Worm (Caenorhabditis elegans) whole organism, L4 larva: ENCODE data around the gene ilys-4.

Experiments
- D1046.2 ChIP-seq: fragments of 200-800 bp; sonication (Bioruptor generic); IDR thresholded peaks from 2 replicates; pipeline ENCODE4 v1.3.6; 2022; ENCODE audit warnings: missing genetic modification characterization, missing compliant biosample characterization
- F37D6.2 ChIP-seq: sonication (generic microtip); optimal IDR thresholded peaks from 2 replicates; lab custom pipeline; 2016; ENCODE audit warnings: mild to moderate bottlenecking, missing genetic modification characterization, missing compliant biosample characterization
- F44E2.7 ChIP-seq: fragments of 200-800 bp; sonication (Bioruptor generic); IDR thresholded peaks from 2 replicates; pipeline ENCODE4 v2.1.2; 2022; ENCODE audit warnings: missing genetic modification characterization, missing compliant biosample characterization
- F49E8.2 ChIP-seq: sonication (generic microtip); optimal IDR thresholded peaks from 2 replicates; lab custom pipeline; 2016; ENCODE audit warnings: missing compliant biosample characterization, mild to moderate bottlenecking, missing genetic modification characterization, borderline replicate concordance
- R02D3.7 ChIP-seq: fragments of 150-350 bp; sonication (generic microtip); optimal IDR thresholded peaks from 3 replicates; lab custom pipeline; 2014; ENCODE audit warnings: missing biosample characterization, missing genetic modification characterization
- T20F7.1 ChIP-seq: fragments of 200-800 bp; sonication (Bioruptor generic); optimal IDR thresholded peaks from 2 replicates; lab custom pipeline; 2018; ENCODE audit warnings: mild to moderate bottlenecking, missing genetic modification characterization, missing compliant biosample characterization
- T26A8.4 ChIP-seq: fragments of 200-800 bp; sonication (Bioruptor generic); IDR thresholded peaks from 2 replicates; pipeline ENCODE4 v1.3.6; 2022; ENCODE audit warnings: missing genetic modification characterization, missing compliant biosample characterization
- Y5F2A.4 ChIP-seq: fragments of 200-800 bp; sonication (Bioruptor generic); optimal IDR thresholded peaks from 2 replicates; lab custom pipeline; 2018; ENCODE audit warnings: mild to moderate bottlenecking, missing genetic modification characterization, missing compliant biosample characterization
- ZK337.2 ChIP-seq: fragments of 200-800 bp; sonication (Bioruptor generic); IDR thresholded peaks from 2 replicates; pipeline ENCODE4 v1.3.6; 2022; ENCODE audit warnings: missing genetic modification reagents, missing genetic modification characterization, missing compliant biosample characterization
- aly-2 ChIP-seq: sonication (generic microtip); optimal IDR thresholded peaks from 2 replicates; lab custom pipeline; 2018; ENCODE audit warnings: missing biosample characterization, missing genetic modification characterization
- arid-1 ChIP-seq: fragments of 200-800 bp; sonication (Bioruptor generic); conservative IDR thresholded peaks from 2 replicates; pipeline ENCODE4 v1.3.6; 2022; ENCODE audit warnings: missing genetic modification reagents, missing genetic modification characterization, missing compliant biosample characterization
- ceh-28 ChIP-seq: fragments of 150-350 bp; optimal IDR thresholded peaks from 2 replicates; lab custom pipeline; 2014; ENCODE audit warnings: missing biosample characterization, missing genetic modification reagents, missing genetic modification characterization
- ceh-32 ChIP-seq: sonication (generic microtip); optimal IDR thresholded peaks from 2 replicates; lab custom pipeline; 2016; ENCODE audit warnings: mild to moderate bottlenecking, missing genetic modification characterization, missing compliant biosample characterization; ENCODE audit not compliant: poor library complexity
- ceh-44 ChIP-seq: fragments of 200-800 bp; sonication (Bioruptor generic); IDR thresholded peaks from 2 replicates; pipeline ENCODE4 v1.3.6; 2022; ENCODE audit warnings: missing genetic modification reagents, missing genetic modification characterization, missing compliant biosample characterization
- ceh-62 ChIP-seq: sonication (generic microtip); optimal IDR thresholded peaks from 2 replicates; lab custom pipeline; 2017; ENCODE audit warnings: missing biosample characterization, missing genetic modification characterization
- ceh-82 ChIP-seq: sonication (generic microtip); optimal IDR thresholded peaks from 2 replicates; lab custom pipeline; 2017; ENCODE audit warnings: missing biosample characterization, missing genetic modification characterization
- ces-1 ChIP-seq: fragments of 150-350 bp; sonication (generic microtip); optimal IDR thresholded peaks from 4 replicates; lab custom pipeline; 2014; ENCODE audit warnings: missing biosample characterization, missing genetic modification reagents, missing genetic modification characterization
- ctbp-1 ChIP-seq: fragments of 200-800 bp; sonication (Bioruptor generic); IDR thresholded peaks from 2 replicates; pipeline ENCODE4 v1.3.6; 2022; ENCODE audit warnings: missing genetic modification reagents, missing genetic modification characterization, missing compliant biosample characterization
- daf-8 ChIP-seq: fragments of 200-800 bp; sonication (Bioruptor generic); IDR thresholded peaks from 2 replicates; pipeline ENCODE4 v1.3.6; 2022; ENCODE audit warnings: missing genetic modification characterization, missing compliant biosample characterization
- fkh-10 ChIP-seq: fragments of 150-350 bp; optimal IDR thresholded peaks from 2 replicates; lab custom pipeline; 2014; ENCODE audit warnings: missing biosample characterization, missing genetic modification reagents, missing genetic modification characterization
- gei-8 ChIP-seq: fragments of 200-800 bp; sonication (Bioruptor generic); optimal IDR thresholded peaks from 2 replicates; lab custom pipeline; 2018; ENCODE audit warnings: mild to moderate bottlenecking, missing genetic modification characterization, missing compliant biosample characterization
- jun-1 ChIP-seq: fragments of 150-350 bp; optimal IDR thresholded peaks from 2 replicates; lab custom pipeline; 2014; ENCODE audit warnings: missing biosample characterization, missing genetic modification reagents, missing genetic modification characterization
- lin-13 ChIP-seq: fragments of 150-350 bp; optimal IDR thresholded peaks from 2 replicates; lab custom pipeline; 2014; ENCODE audit warnings: missing biosample characterization, missing genetic modification reagents, missing genetic modification characterization
- lin-15B ChIP-seq: fragments of 150-350 bp; sonication (generic microtip); optimal IDR thresholded peaks from 3 replicates; lab custom pipeline; 2014; ENCODE audit warnings: missing biosample characterization, missing genetic modification characterization
- lsy-2 ChIP-seq, 2 experiments: fragments of 150-350 bp in 1 of 2; sonication (generic microtip) in 1 of 2; optimal IDR thresholded peaks; 2 replicates each; lab custom pipeline; 2014 to 2017; ENCODE audit warnings: missing biosample characterization in 2 of 2, missing genetic modification characterization in 2 of 2
- mdl-1 ChIP-seq, 2 experiments: fragments of 150-350 bp in 1 of 2; sonication (generic microtip) in 1 of 2; optimal IDR thresholded peaks; 2 replicates each; lab custom pipeline; 2014 to 2017; ENCODE audit warnings: missing biosample characterization in 2 of 2, missing genetic modification characterization in 2 of 2
- mdt-29 ChIP-seq: fragments of 200-800 bp; sonication (Bioruptor generic); IDR thresholded peaks from 2 replicates; pipeline ENCODE4 v1.3.6; 2022; ENCODE audit warnings: missing genetic modification reagents, missing genetic modification characterization, missing compliant biosample characterization
- mep-1 ChIP-seq: fragments of 150-350 bp; sonication (generic microtip); optimal IDR thresholded peaks from 3 replicates; lab custom pipeline; 2014; ENCODE audit warnings: missing biosample characterization, missing genetic modification characterization
- nhr-11 ChIP-seq: fragments of 150-350 bp; optimal IDR thresholded peaks from 2 replicates; lab custom pipeline; 2014; ENCODE audit warnings: missing biosample characterization, missing genetic modification characterization
- nhr-111 ChIP-seq: fragments of 200-800 bp; sonication (Bioruptor generic); optimal IDR thresholded peaks from 2 replicates; lab custom pipeline; 2018; ENCODE audit warnings: mild to moderate bottlenecking, missing genetic modification characterization, missing compliant biosample characterization
- nhr-237 ChIP-seq: sonication (generic microtip); optimal IDR thresholded peaks from 2 replicates; lab custom pipeline; 2017; ENCODE audit warnings: missing biosample characterization, missing genetic modification characterization
- nhr-28 ChIP-seq: fragments of 150-350 bp; optimal IDR thresholded peaks from 2 replicates; lab custom pipeline; 2014; ENCODE audit warnings: missing biosample characterization, missing genetic modification characterization
- nhr-6 ChIP-seq: fragments of 150-350 bp; optimal IDR thresholded peaks from 2 replicates; lab custom pipeline; 2014; ENCODE audit warnings: missing biosample characterization, missing genetic modification characterization
- nhr-77 ChIP-seq: fragments of 150-350 bp; optimal IDR thresholded peaks from 2 replicates; lab custom pipeline; 2014; ENCODE audit warnings: missing biosample characterization, missing genetic modification characterization
- pha-4 ChIP-seq, 2 experiments: fragments of 150-350 bp in 1 of 2; fragments of 200-800 bp in 1 of 2; sonication (Bioruptor generic) in 1 of 2; IDR thresholded peaks in 1 of 2; optimal IDR thresholded peaks in 1 of 2; 2 replicates each; pipeline versions ENCODE4 v1.3.6 to Lab custom; 2014 to 2022; ENCODE audit warnings: missing genetic modification characterization in 2 of 2, missing genetic modification reagents in 2 of 2, missing biosample characterization in 1 of 2, missing compliant biosample characterization in 1 of 2
- php-3 ChIP-seq: fragments of 200-800 bp; sonication (Bioruptor generic); IDR thresholded peaks from 2 replicates; pipeline ENCODE4 v1.3.6; 2022; ENCODE audit warnings: missing genetic modification reagents, missing genetic modification characterization, missing compliant biosample characterization
- pqm-1 ChIP-seq: sonication (generic microtip); optimal IDR thresholded peaks from 2 replicates; lab custom pipeline; 2017; ENCODE audit warnings: missing biosample characterization, missing genetic modification characterization
- saeg-2 ChIP-seq: fragments of 200-800 bp; sonication (Bioruptor generic); IDR thresholded peaks from 2 replicates; pipeline ENCODE4 v1.3.6; 2022; ENCODE audit warnings: missing genetic modification reagents, missing genetic modification characterization, missing compliant biosample characterization
- skn-1 ChIP-seq: fragments of 150-350 bp; optimal IDR thresholded peaks from 2 replicates; lab custom pipeline; 2014; ENCODE audit warnings: missing biosample characterization, missing genetic modification characterization
- tag-97 ChIP-seq: fragments of 200-800 bp; sonication (Bioruptor generic); IDR thresholded peaks from 2 replicates; pipeline ENCODE4 v1.3.6; 2022; ENCODE audit warnings: missing genetic modification characterization, missing compliant biosample characterization
- vab-7 ChIP-seq: fragments of 200-800 bp; sonication (Bioruptor generic); IDR thresholded peaks from 2 replicates; pipeline ENCODE4 v1.3.6; 2022; ENCODE audit warnings: missing genetic modification reagents, missing genetic modification characterization, missing compliant biosample characterization
- zag-1 ChIP-seq: fragments of 150-350 bp; optimal IDR thresholded peaks from 2 replicates; lab custom pipeline; 2014; ENCODE audit warnings: missing biosample characterization, missing genetic modification characterization
- zfp-2 ChIP-seq: sonication (generic microtip); optimal IDR thresholded peaks from 2 replicates; lab custom pipeline; 2016; ENCODE audit warnings: mild to moderate bottlenecking, missing genetic modification characterization, missing compliant biosample characterization
- zip-2 ChIP-seq: fragments of 150-350 bp; optimal IDR thresholded peaks from 2 replicates; lab custom pipeline; 2014; ENCODE audit warnings: missing biosample characterization, missing genetic modification characterization

ilys-4 gene

DNA sequence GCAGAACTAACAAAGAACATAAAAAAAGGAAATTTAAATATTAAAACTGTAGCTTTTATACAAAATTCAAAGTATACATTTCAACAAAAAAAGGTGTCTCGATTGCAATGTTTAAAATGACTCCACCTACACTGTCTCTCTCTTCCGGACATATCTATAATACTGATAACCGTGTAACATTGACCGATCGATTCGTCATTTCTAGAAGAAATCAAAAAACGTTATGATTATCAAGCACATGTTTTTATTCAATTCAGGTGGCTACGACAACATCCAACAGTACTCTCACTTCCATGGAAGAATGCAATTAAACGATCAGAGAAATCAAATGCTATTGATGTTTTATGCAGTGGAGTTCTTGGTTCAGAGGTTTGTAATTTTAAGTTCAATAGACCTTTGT lies 1.1 kb upstream of the ilys-4 start (continued):
- TF ChIP-seq ceh-82 (tag; lab: Kevin White, UChicago) (no peak), mdt-29 (no peak), Y5F2A.4 (GFP tag; lab: Kevin White, UChicago) (no peak), ceh-44 (no peak), ceh-62 (tag; lab: Kevin White, UChicago) (no peak), ceh-28 (tag; lab: Kevin White, UChicago) (no peak), aly-2 (tag; lab: Kevin White, UChicago) (no peak), nhr-237 (tag; lab: Kevin White, UChicago) (no peak), zfp-2 (tag; lab: Kevin White, UChicago) (no peak), pha-4 (GFP tag; IDR thresholded peaks at IDR 0.05; lab: Robert Waterston, UW) (no peak), pha-4 (tag; optimal IDR thresholded peaks at IDR 0.05; lab: Kevin White, UChicago) (no peak), mdl-1 (tag; optimal IDR thresholded peaks at IDR 0.05; lab: Kevin White, UChicago) (no peak), R02D3.7 (tag; lab: Kevin White, UChicago) (no peak), tag-97 (GFP tag; lab: Robert Waterston, UW) (no peak), lin-13 (GFP tag; lab: Kevin White, UChicago) (no peak), jun-1 (tag; lab: Kevin White, UChicago) (no peak), lsy-2 (tag; optimal IDR thresholded peaks at IDR 0.05; lab: Kevin White, UChicago) (no peak), zip-2 (tag; lab: Kevin White, UChicago) (no peak), T26A8.4 (GFP tag; lab: Robert Waterston, UW) (no peak), nhr-11 (tag; lab: Kevin White, UChicago) (no peak), saeg-2 (no peak), T20F7.1 (GFP tag; lab: Kevin White, UChicago) (peak; percentile 28), nhr-111 (GFP tag; lab: Kevin White, UChicago) (no peak), D1046.2 (GFP tag; lab: Robert Waterston, UW) (no peak), pqm-1 (tag; lab: Kevin White, UChicago) (peak; percentile 65), nhr-77 (tag; lab: Kevin White, UChicago) (no peak), F44E2.7 (no peak), nhr-28 (peak; percentile 61), mep-1 (tag; lab: Kevin White, UChicago) (no peak), ZK337.2 (no peak), ceh-32 (tag; lab: Kevin White, UChicago) (no peak), vab-7 (GFP tag; lab: Robert Waterston, UW) (no peak), daf-8 (GFP tag; lab: Robert Waterston, UW) (no peak), F37D6.2 (tag; lab: Kevin White, UChicago) (no peak), nhr-6 (tag; lab: Kevin White, UChicago) (no peak), F49E8.2 (tag; lab: Kevin White, UChicago) (no peak), lin-15B (tag; lab: Kevin White, UChicago) (no peak), zag-1 (no peak)

DNA sequence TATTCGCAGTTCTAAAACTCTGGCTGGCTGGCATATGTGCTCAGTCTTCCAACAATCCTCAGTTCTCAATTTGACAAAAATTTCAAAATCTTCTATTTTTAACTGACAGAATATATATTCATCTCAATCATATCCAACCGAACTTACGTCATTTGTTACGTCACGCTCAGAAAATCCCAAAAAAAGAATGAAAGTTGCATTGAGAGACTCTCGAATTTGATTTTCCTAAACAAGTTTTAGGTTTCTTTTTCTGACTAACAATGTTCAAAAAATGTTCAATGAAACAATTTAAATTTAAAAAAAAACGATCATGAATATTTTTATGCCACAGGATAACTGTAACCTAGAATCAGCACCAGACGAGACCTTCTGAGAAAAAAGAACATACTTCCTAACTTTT lies 610 bp upstream of the ilys-4 start:
- TF ChIP-seq skn-1 (tag; lab: Kevin White, UChicago) = no peak
- TF ChIP-seq arid-1 = no peak
- TF ChIP-seq ctbp-1 (GFP tag; lab: Robert Waterston, UW) = no peak
- TF ChIP-seq gei-8 (GFP tag; lab: Kevin White, UChicago) = no peak
- TF ChIP-seq ces-1 (GFP tag; lab: Kevin White, UChicago) = peak; percentile 53
- TF ChIP-seq ceh-82 (tag; lab: Kevin White, UChicago) = no peak
- TF ChIP-seq php-3 (GFP tag; lab: Robert Waterston, UW) = no peak
- peak; percentile 53 for TF ChIP-seq fkh-10 (GFP tag; lab: Kevin White, UChicago)
